Worm (Caenorhabditis elegans): ENCODE data around the gene T07D4.5.

T07D4.5 gene

ce11 chrII:8877032-8877985 lies 6.8 kb downstream of the T07D4.5 start:
- TF ChIP-seq unc-130 (GFP tag; optimal IDR thresholded peaks at IDR 0.05) (peak; percentile 13), F44E2.7 (GFP tag; IDR thresholded peaks at IDR 0.05) (no peak), ceh-28 (tag; optimal IDR thresholded peaks at IDR 0.05) (no peak), unc-62 (GFP tag; optimal IDR thresholded peaks at IDR 0.05 in 1 of 2) (peak in 1 of 2 experiments; percentile 51), unc-62 (tag; optimal IDR thresholded peaks at IDR 0.05) (no peak), F10B5.3 (tag; optimal IDR thresholded peaks at IDR 0.05) (no peak), lin-29 (GFP tag; IDR thresholded peaks at IDR 0.05) (no peak), nhr-237 (tag; optimal IDR thresholded peaks at IDR 0.05) (no peak), egl-43 (GFP tag; IDR thresholded peaks at IDR 0.05) (0 out of 2 replicates have a peak, but pooled peaks have one; percentile 37), attf-4 (tag; optimal IDR thresholded peaks at IDR 0.05) (no peak), set-16 (GFP tag; IDR thresholded peaks at IDR 0.05) (peak; percentile 44; the same call in 1 of the 2 replicates), T26A8.4 (GFP tag; IDR thresholded peaks at IDR 0.05) (0 out of 2 replicates have a peak, but pooled peaks have one; percentile 50), nhr-77 (tag; optimal IDR thresholded peaks at IDR 0.05) (no peak), cey-2 (tag; optimal IDR thresholded peaks at IDR 0.05; ENCODE audit: borderline replicate concordance, insufficient read depth) (no peak), nhr-111 (GFP tag; optimal IDR thresholded peaks at IDR 0.05) (no peak), lsy-2 (tag; optimal IDR thresholded peaks at IDR 0.05) (no peak), mdt-29 (GFP tag; IDR thresholded peaks at IDR 0.05) (no peak; the same call in 1 of the 2 replicates), daf-12 (tag; optimal IDR thresholded peaks at IDR 0.05) (no peak), mxl-3 (GFP tag; optimal IDR thresholded peaks at IDR 0.05) (no peak), ceh-20 (GFP tag; IDR thresholded peaks at IDR 0.05) (no peak), php-3 (GFP tag; IDR thresholded peaks at IDR 0.05) (0 out of 2 replicates have a peak, but pooled peaks have one; percentile 9), hlh-30 (tag; optimal IDR thresholded peaks at IDR 0.05; ENCODE audit: insufficient read depth) (no peak), F49E8.2 (tag; optimal IDR thresholded peaks at IDR 0.05; ENCODE audit: borderline replicate concordance) (peak; percentile 55), zip-11 (GFP tag; IDR thresholded peaks at IDR 0.05) (no peak), lin-13 (GFP tag; optimal IDR thresholded peaks at IDR 0.05) (no peak), ztf-7 (tag; optimal IDR thresholded peaks at IDR 0.05) (no peak), lin-15B (tag; optimal IDR thresholded peaks at IDR 0.05) (no peak), fos-1 (tag; optimal IDR thresholded peaks at IDR 0.05) (no peak), pqm-1 (tag; optimal IDR thresholded peaks at IDR 0.05) (no peak), arid-1 (GFP tag; conservative IDR thresholded peaks at IDR 0.05) (no peak), dmd-8 (GFP tag; IDR thresholded peaks at IDR 0.05) (0 out of 2 replicates have a peak, but pooled peaks have one; percentile 52), gei-8 (GFP tag; optimal IDR thresholded peaks at IDR 0.05) (no peak), pha-4 (GFP tag; IDR thresholded peaks at IDR 0.05) (no peak), pha-4 (tag; optimal IDR thresholded peaks at IDR 0.05) (no peak), F26F4.8 (GFP tag; conservative IDR thresholded peaks at IDR 0.05) (no peak), snpc-4 (tag; optimal IDR thresholded peaks at IDR 0.05) (peak; percentile 34), daf-8 (GFP tag; IDR thresholded peaks at IDR 0.05) (no peak)

- no peak for TF ChIP-seq vab-7 (GFP tag; IDR thresholded peaks at IDR 0.05)
- no peak for TF ChIP-seq ces-1 (GFP tag; optimal IDR thresholded peaks at IDR 0.05)
- TF ChIP-seq tra-1 (GFP tag; IDR thresholded peaks at IDR 0.05): no peak
- TF ChIP-seq sdz-12 (GFP tag; optimal IDR thresholded peaks at IDR 0.05): no peak
- no peak for TF ChIP-seq aha-1 (tag)
- TF ChIP-seq unc-130 (GFP tag; optimal IDR thresholded peaks at IDR 0.05): no peak
- TF ChIP-seq ztf-7 (tag; optimal IDR thresholded peaks at IDR 0.05): no peak
- no peak for TF ChIP-seq rbr-2 (tag; optimal IDR thresholded peaks at IDR 0.05)
- no peak for TF ChIP-seq unc-39 (tag; optimal IDR thresholded peaks at IDR 0.05)
- no peak for TF ChIP-seq set-16 (GFP tag; IDR thresholded peaks at IDR 0.05)
- no peak for TF ChIP-seq mdt-29 (GFP tag; IDR thresholded peaks at IDR 0.05)
- no peak for TF ChIP-seq nhr-237 (tag; optimal IDR thresholded peaks at IDR 0.05)
- TF ChIP-seq zfp-3 (GFP tag; conservative IDR thresholded peaks at IDR 0.05): no peak
- no peak for TF ChIP-seq jun-1 (tag; optimal IDR thresholded peaks at IDR 0.05)
These were observed 10.3 kb downstream of the T07D4.5 start, which contains the start of gene T07D4.2 for ce11 chrII:8873842-8874241. T07D4.2 (minus strand) TSS chrII:8873942.
